Worm (Caenorhabditis elegans) whole organism, mixed stage, embryonic: Measurements from ENCODE around the gene F35C11.5.

Source experiments
- M03D4.4 ChIP-seq: sonication (generic microtip); optimal IDR thresholded peaks from 2 replicates; lab custom pipeline; 2017; ENCODE audit warnings: mild to moderate bottlenecking, missing genetic modification characterization, missing compliant biosample characterization
- bed-3 ChIP-seq: fragments of 200-800 bp; sonication (Bioruptor generic); optimal IDR thresholded peaks from 3 replicates; lab custom pipeline; 2018; ENCODE audit warnings: mild to moderate bottlenecking, missing genetic modification characterization, moderate library complexity, missing compliant biosample characterization
- blmp-1 ChIP-seq: fragments of 150-350 bp; optimal IDR thresholded peaks from 2 replicates; lab custom pipeline; 2014; ENCODE audit warnings: missing biosample characterization, missing genetic modification characterization
- ceh-39 ChIP-seq: fragments of 150-350 bp; optimal IDR thresholded peaks from 2 replicates; lab custom pipeline; 2014; ENCODE audit warnings: missing biosample characterization, missing genetic modification characterization
- ceh-43 ChIP-seq: fragments of 200-800 bp; sonication (Bioruptor generic); optimal IDR thresholded peaks from 2 replicates; lab custom pipeline; 2018; ENCODE audit warnings: mild to moderate bottlenecking, missing genetic modification characterization, moderate library complexity, missing compliant biosample characterization
- ceh-83 ChIP-seq: fragments of 200-800 bp; sonication (Bioruptor generic); optimal IDR thresholded peaks from 2 replicates; lab custom pipeline; 2018; ENCODE audit warnings: mild to moderate bottlenecking, missing genetic modification characterization, missing compliant biosample characterization
- ces-1 ChIP-seq: fragments of 150-350 bp; optimal IDR thresholded peaks from 2 replicates; lab custom pipeline; 2014; ENCODE audit warnings: missing biosample characterization, missing genetic modification reagents, missing genetic modification characterization
- cnd-1 ChIP-seq: fragments of 200-800 bp; sonication (Bioruptor generic); optimal IDR thresholded peaks from 2 replicates; lab custom pipeline; 2018; ENCODE audit warnings: mild to moderate bottlenecking, missing genetic modification characterization, missing compliant biosample characterization
- drap-1 ChIP-seq: fragments of 200-800 bp; sonication (Bioruptor generic); optimal IDR thresholded peaks from 3 replicates; lab custom pipeline; 2018; ENCODE audit warnings: mild to moderate bottlenecking, missing genetic modification characterization, missing compliant biosample characterization
- elt-1 ChIP-seq: sonication (generic microtip); optimal IDR thresholded peaks from 2 replicates; lab custom pipeline; 2017; ENCODE audit warnings: missing genetic modification characterization, mild to moderate bottlenecking, missing compliant biosample characterization, antibody characterized with exemption, moderate library complexity, borderline replicate concordance; ENCODE audit not compliant: insufficient read depth
- elt-3 ChIP-seq: fragments of 150-350 bp; optimal IDR thresholded peaks from 2 replicates; lab custom pipeline; 2014; ENCODE audit warnings: missing biosample characterization, missing genetic modification characterization
- ham-2 ChIP-seq: fragments of 200-800 bp; sonication (Bioruptor generic); optimal IDR thresholded peaks from 2 replicates; lab custom pipeline; 2018; ENCODE audit warnings: mild to moderate bottlenecking, missing genetic modification characterization, missing compliant biosample characterization
- hlh-1 ChIP-seq: fragments of 150-350 bp; optimal IDR thresholded peaks from 2 replicates; lab custom pipeline; 2014; ENCODE audit warnings: missing biosample characterization, missing genetic modification reagents, missing genetic modification characterization
- lin-13 ChIP-seq: fragments of 150-350 bp; optimal IDR thresholded peaks from 2 replicates; lab custom pipeline; 2014; ENCODE audit warnings: missing biosample characterization, missing genetic modification characterization
- lin-32 ChIP-seq: fragments of 200-800 bp; sonication (Bioruptor generic); optimal IDR thresholded peaks from 2 replicates; lab custom pipeline; 2018; ENCODE audit warnings: mild to moderate bottlenecking, missing genetic modification characterization, missing compliant biosample characterization
- mab-5 ChIP-seq: fragments of 150-350 bp; optimal IDR thresholded peaks from 2 replicates; lab custom pipeline; 2014; ENCODE audit warnings: missing biosample characterization, missing genetic modification characterization
- mls-2 ChIP-seq: sonication (generic microtip); optimal IDR thresholded peaks from 2 replicates; lab custom pipeline; 2016; ENCODE audit warnings: mild to moderate bottlenecking, missing genetic modification characterization, moderate library complexity, missing compliant biosample characterization
- nhr-12 ChIP-seq: fragments of 150-350 bp; optimal IDR thresholded peaks from 2 replicates; lab custom pipeline; 2014; ENCODE audit warnings: missing biosample characterization, missing genetic modification characterization
- nhr-2 ChIP-seq: fragments of 150-350 bp; optimal IDR thresholded peaks from 2 replicates; lab custom pipeline; 2014; ENCODE audit warnings: missing biosample characterization, missing genetic modification characterization
- nhr-237 ChIP-seq: fragments of 150-350 bp; optimal IDR thresholded peaks from 2 replicates; lab custom pipeline; 2014; ENCODE audit warnings: missing biosample characterization, missing genetic modification characterization
- nhr-28 ChIP-seq: fragments of 150-350 bp; optimal IDR thresholded peaks from 2 replicates; lab custom pipeline; 2014; ENCODE audit warnings: missing biosample characterization, missing genetic modification characterization
- nhr-76 ChIP-seq: sonication (generic microtip); optimal IDR thresholded peaks from 2 replicates; lab custom pipeline; 2017; ENCODE audit warnings: missing biosample characterization, missing genetic modification characterization
- pha-4 ChIP-seq: fragments of 150-350 bp; optimal IDR thresholded peaks from 2 replicates; lab custom pipeline; 2018; ENCODE audit warnings: missing biosample characterization, missing genetic modification reagents, missing genetic modification characterization
- sem-2 ChIP-seq: fragments of 200-800 bp; sonication (Bioruptor generic); optimal IDR thresholded peaks from 2 replicates; lab custom pipeline; 2018; ENCODE audit warnings: mild to moderate bottlenecking, missing genetic modification characterization, missing compliant biosample characterization
- snpc-4 ChIP-seq: fragments of 150-350 bp; optimal IDR thresholded peaks from 2 replicates; lab custom pipeline; 2014; ENCODE audit warnings: missing biosample characterization, missing genetic modification characterization
- sptf-1 ChIP-seq: sonication (generic microtip); optimal IDR thresholded peaks from 2 replicates; lab custom pipeline; 2017; ENCODE audit warnings: mild to moderate bottlenecking, missing genetic modification characterization, moderate library complexity, missing compliant biosample characterization
- tbx-8 ChIP-seq: fragments of 200-800 bp; sonication (Bioruptor generic); optimal IDR thresholded peaks from 2 replicates; lab custom pipeline; 2018; ENCODE audit warnings: mild to moderate bottlenecking, missing genetic modification characterization, moderate library complexity, missing compliant biosample characterization
- unc-62 ChIP-seq: fragments of 150-350 bp; optimal IDR thresholded peaks from 2 replicates; lab custom pipeline; 2014; ENCODE audit warnings: missing biosample characterization, missing genetic modification reagents, missing genetic modification characterization
- ztf-11 ChIP-seq: fragments of 150-350 bp; optimal IDR thresholded peaks from 2 replicates; lab custom pipeline; 2014; ENCODE audit warnings: missing biosample characterization, missing genetic modification characterization

F35C11.5 gene

DNA sequence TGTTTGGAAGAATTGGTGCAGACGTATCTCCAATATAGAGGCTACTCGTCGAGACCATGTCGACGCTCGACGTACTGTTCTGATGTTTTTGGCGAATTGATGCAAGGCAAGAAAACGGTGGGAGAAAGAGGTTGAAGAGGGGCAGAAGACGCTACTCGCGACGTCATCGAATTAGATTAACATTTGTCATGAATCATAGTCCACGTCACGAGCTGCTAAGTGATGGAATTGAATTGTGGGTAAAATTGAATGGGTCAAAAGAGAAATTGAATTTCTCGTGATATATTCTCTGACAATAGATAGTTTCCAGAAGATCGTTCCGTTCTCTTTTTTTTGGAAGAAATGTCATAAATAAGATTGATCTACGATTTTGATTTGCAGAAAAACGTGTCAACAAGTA, 6.1 kb downstream of the F35C11.5 start:
- no peak for TF ChIP-seq ceh-83 (GFP tag; lab: Kevin White, UChicago)
- TF ChIP-seq cnd-1 (tag; lab: Kevin White, UChicago) = no peak
- TF ChIP-seq mab-5 (tag; lab: Kevin White, UChicago) = no peak
- no peak for TF ChIP-seq sem-2 (GFP tag; lab: Kevin White, UChicago)
- no peak for TF ChIP-seq tbx-8 (GFP tag; lab: Kevin White, UChicago)
- no peak for TF ChIP-seq elt-3 (tag; lab: Kevin White, UChicago)
- no peak for TF ChIP-seq mls-2 (tag; lab: Kevin White, UChicago)
- TF ChIP-seq unc-62 (GFP tag; lab: Kevin White, UChicago) = no peak
- TF ChIP-seq ceh-39 (tag; lab: Kevin White, UChicago) = no peak
- no peak for TF ChIP-seq ceh-43 (GFP tag; lab: Kevin White, UChicago)
- TF ChIP-seq nhr-12 = no peak
- no peak for TF ChIP-seq lin-13 (tag; lab: Kevin White, UChicago)
- no peak for TF ChIP-seq ztf-11 (tag; lab: Kevin White, UChicago)
- no peak for TF ChIP-seq M03D4.4
- no peak for TF ChIP-seq nhr-2 (tag; lab: Kevin White, UChicago)
- TF ChIP-seq, all 35 proteins: peak for 0

DNA sequence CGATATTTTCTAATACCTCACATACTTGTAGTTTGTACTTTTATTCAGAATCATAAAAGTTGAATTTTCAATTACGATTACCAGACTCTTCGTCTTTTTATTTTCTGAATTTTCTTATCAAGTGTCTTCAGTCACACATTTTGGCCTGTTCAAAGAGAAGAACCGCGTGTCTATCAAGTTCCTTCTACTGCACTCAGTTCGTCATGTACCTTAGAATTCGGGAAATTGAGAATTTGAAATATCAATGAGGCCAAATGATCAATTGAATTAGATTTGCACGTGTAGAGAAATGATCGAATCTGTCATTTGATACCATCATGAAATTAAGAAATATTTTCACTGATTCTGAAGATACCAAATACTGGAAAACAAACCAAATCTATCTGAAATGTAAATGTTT, 10.0 kb downstream of the F35C11.5 start:
- TF ChIP-seq sem-2 (GFP tag; lab: Kevin White, UChicago) (no peak), ceh-83 (GFP tag; lab: Kevin White, UChicago) (no peak)

DNA sequence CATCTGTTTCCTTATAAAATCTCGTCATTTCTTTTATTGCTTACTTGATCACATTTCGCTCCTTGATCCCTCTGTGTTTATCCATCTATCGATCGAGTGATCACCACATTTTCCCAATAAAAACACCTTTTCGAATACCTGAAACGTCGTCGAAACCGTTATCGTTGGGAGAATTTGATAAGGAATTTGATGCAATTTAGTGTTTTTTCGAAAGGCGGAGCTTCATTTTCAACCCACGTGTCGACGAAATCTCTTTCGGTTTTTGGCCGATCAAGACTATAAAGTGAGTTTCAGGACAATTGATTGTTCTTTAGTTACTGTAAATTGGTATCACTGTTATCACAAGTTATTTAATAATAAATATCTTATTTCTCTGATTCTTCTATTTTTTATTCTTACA, 11.1 kb downstream of the F35C11.5 start, which contains the start of gene srdh-1:
Gene srdh-1, plus strand, starts transcription at position 43 of the 400 bp plus-strand sequence.
- TF ChIP-seq nhr-28 (tag; lab: Kevin White, UChicago) (no peak), ceh-83 (GFP tag; lab: Kevin White, UChicago) (no peak), elt-1 (tag; lab: Kevin White, UChicago) (no peak)

DNA sequence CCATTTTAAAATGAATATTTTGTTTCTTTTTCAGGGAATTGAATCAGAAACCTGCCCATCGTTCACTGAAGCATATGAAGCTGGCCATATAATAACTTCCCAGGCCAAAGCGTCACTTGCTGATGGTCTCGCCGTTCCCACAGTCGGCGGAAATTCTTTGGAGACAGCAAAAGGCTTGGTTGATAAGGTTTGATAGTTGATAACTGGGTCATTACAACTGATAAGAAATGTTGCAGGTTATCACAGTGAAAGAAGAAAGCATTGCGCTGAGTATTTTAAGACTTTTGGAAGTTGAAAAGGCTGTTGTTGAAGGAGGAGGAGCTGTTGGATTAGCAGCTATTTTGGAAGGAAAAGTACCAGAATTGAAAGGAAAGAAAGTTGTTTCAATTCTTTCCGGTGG, 13.0 kb downstream of the F35C11.5 start:
- no peak for TF ChIP-seq ceh-83 (GFP tag; lab: Kevin White, UChicago)
- TF ChIP-seq ceh-43 (GFP tag; lab: Kevin White, UChicago) = no peak
- no peak for TF ChIP-seq nhr-12
- no peak for TF ChIP-seq nhr-28 (tag; lab: Kevin White, UChicago)
- TF ChIP-seq drap-1 = no peak
- TF ChIP-seq hlh-1 (tag; lab: Kevin White, UChicago) = no peak
- no peak for TF ChIP-seq lin-13 (tag; lab: Kevin White, UChicago)
- no peak for TF ChIP-seq sptf-1 (tag; lab: Kevin White, UChicago)
- TF ChIP-seq sem-2 (GFP tag; lab: Kevin White, UChicago) = no peak
- no peak for TF ChIP-seq ham-2 (GFP tag; lab: Kevin White, UChicago)
- TF ChIP-seq ceh-39 (tag; lab: Kevin White, UChicago) = no peak
- no peak for TF ChIP-seq cnd-1 (tag; lab: Kevin White, UChicago)
- no peak for TF ChIP-seq pha-4
- TF ChIP-seq nhr-76 (tag; lab: Kevin White, UChicago) = no peak
- TF ChIP-seq elt-1 (tag; lab: Kevin White, UChicago) = no peak

DNA sequence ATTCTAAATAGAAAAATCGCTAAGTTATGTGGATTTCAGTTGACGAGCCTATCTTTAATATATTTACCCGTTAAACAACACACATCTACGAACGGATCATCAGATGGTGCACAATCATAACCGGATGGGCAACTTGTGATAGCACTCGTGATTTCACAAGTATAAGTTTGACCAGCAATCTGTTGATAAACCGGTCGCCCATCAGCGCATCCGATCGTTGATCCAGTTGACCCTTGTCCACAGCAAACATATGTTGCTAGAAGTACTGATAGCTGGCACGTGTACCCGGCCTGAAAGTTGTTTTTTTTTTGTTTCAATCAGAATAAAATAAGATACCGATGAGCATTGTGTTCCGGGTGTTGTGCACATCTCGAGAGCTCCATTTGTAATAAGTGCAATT, 14.1 kb downstream of the F35C11.5 start:
- no peak for TF ChIP-seq ces-1 (GFP tag; lab: Kevin White, UChicago)
- no peak for TF ChIP-seq sem-2 (GFP tag; lab: Kevin White, UChicago)
- TF ChIP-seq ham-2 (GFP tag; lab: Kevin White, UChicago) = no peak
- TF ChIP-seq lin-32 (GFP tag; lab: Kevin White, UChicago) = no peak
- no peak for TF ChIP-seq bed-3
- no peak for TF ChIP-seq drap-1
- no peak for TF ChIP-seq nhr-237 (tag; lab: Kevin White, UChicago)
- no peak for TF ChIP-seq ztf-11 (tag; lab: Kevin White, UChicago)
- TF ChIP-seq mab-5 (tag; lab: Kevin White, UChicago) = no peak
- TF ChIP-seq nhr-12 = no peak
- TF ChIP-seq tbx-8 (GFP tag; lab: Kevin White, UChicago) = no peak
- no peak for TF ChIP-seq blmp-1 (tag; lab: Kevin White, UChicago)
- TF ChIP-seq sptf-1 (tag; lab: Kevin White, UChicago) = no peak
- TF ChIP-seq snpc-4 = no peak
- no peak for TF ChIP-seq hlh-1 (tag; lab: Kevin White, UChicago)
- TF ChIP-seq, all 35 proteins: peak for 0
